Fruit fly (Drosophila melanogaster): ENCODE measurements around the gene sesB.

DNA sequence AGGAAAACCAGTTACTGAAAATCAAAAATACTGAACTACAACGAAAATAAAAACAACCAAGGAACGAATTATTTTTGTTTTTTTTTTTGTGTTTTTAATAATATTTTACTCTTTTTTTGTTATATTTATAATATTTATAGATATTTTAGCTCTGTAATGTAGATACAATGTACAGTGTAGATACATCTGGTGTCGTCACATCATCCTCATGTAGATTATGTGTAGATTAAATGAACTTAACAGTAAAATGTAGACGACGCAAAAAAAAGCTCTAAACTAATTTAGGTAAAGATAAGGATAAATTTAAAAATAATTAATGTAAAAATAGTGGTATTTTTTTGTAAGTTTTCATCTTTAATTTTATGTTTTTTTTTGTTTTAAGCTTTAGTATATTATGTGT is 2.5 kb upstream of the sesB start:
- TF ChIP-seq CG33017 (tag; optimal IDR thresholded peaks at IDR 0.05) (no peak), CG11617 (GFP tag; optimal IDR thresholded peaks at IDR 0.05) (no peak), bab1 (GFP tag; optimal IDR thresholded peaks at IDR 0.05) (no peak), kay (GFP tag; ENCODE audit: borderline replicate concordance) (no peak), Mnt (GFP tag; optimal IDR thresholded peaks at IDR 0.05) (no peak), ovo (GFP tag; optimal IDR thresholded peaks at IDR 0.05) (no peak), cnc (optimal IDR thresholded peaks at IDR 0.05) (no peak), CG14711 (tag; optimal IDR thresholded peaks at IDR 0.05) (no peak), CG7045 (GFP tag; optimal IDR thresholded peaks at IDR 0.05) (no peak), Hr96 (GFP tag; optimal IDR thresholded peaks at IDR 0.05) (no peak), CG5204 (GFP tag; optimal IDR thresholded peaks at IDR 0.05) (no peak), Clk (GFP tag; optimal IDR thresholded peaks at IDR 0.05) (no peak), cic (GFP tag; optimal IDR thresholded peaks at IDR 0.05) (no peak), tj (GFP tag; optimal IDR thresholded peaks at IDR 0.05) (no peak)
